Fruit fly (Drosophila melanogaster) whole organism, pupa: Measurements from ENCODE around the gene mRpL19.
A peak's percentile ranks its signal among the peaks of the same experiment; 100 is the strongest.

ENCODE experiments used
- CG10348 ChIP-seq: fragments of 200-800 bp; sonication (Bioruptor generic); IDR thresholded peaks from 2 replicates; pipeline ENCODE4 v1.3.6; 2022; ENCODE audit warnings: missing biosample characterization, missing genetic modification characterization
- CG12605 ChIP-seq: fragments of 200-800 bp; sonication (Bioruptor generic); IDR thresholded peaks from 2 replicates; pipeline ENCODE4 v1.3.6; 2022; ENCODE audit warnings: missing biosample characterization, missing genetic modification characterization
- CG13204 ChIP-seq: fragments of 200-800 bp; sonication (Bioruptor generic); optimal IDR thresholded peaks from 2 replicates; lab custom pipeline; 2018; ENCODE audit warnings: missing biosample characterization, mild to moderate bottlenecking, missing genetic modification characterization, moderate library complexity
- CG14655 ChIP-seq: fragments of 200-800 bp; sonication (Bioruptor generic); optimal IDR thresholded peaks from 3 replicates; lab custom pipeline; 2017; ENCODE audit warnings: mild to moderate bottlenecking, missing biosample characterization, missing genetic modification reagents, missing genetic modification characterization
- CG32121 ChIP-seq: fragments of 200-800 bp; sonication (Bioruptor generic); IDR thresholded peaks from 2 replicates; pipeline ENCODE4 v1.3.6; 2022; ENCODE audit warnings: missing biosample characterization, missing genetic modification characterization
- CG34367 ChIP-seq: fragments of 200-800 bp; sonication (Bioruptor generic); optimal IDR thresholded peaks from 2 replicates; lab custom pipeline; 2018; ENCODE audit warnings: missing biosample characterization, mild to moderate bottlenecking, missing genetic modification characterization
- CG4496 ChIP-seq: fragments of 200-800 bp; sonication (Bioruptor generic); IDR thresholded peaks from 3 replicates; pipeline ENCODE4 v1.3.6; 2022; ENCODE audit warnings: missing biosample characterization, missing genetic modification characterization
- CG8159 ChIP-seq: fragments of 200-800 bp; sonication (Bioruptor generic); optimal IDR thresholded peaks from 3 replicates; lab custom pipeline; 2018; ENCODE audit warnings: missing biosample characterization, mild to moderate bottlenecking, missing genetic modification characterization, moderate library complexity
- CG8301 ChIP-seq: fragments of 200-800 bp; sonication (Bioruptor generic); optimal IDR thresholded peaks from 2 replicates; lab custom pipeline; 2018; ENCODE audit warnings: missing biosample characterization, mild to moderate bottlenecking, missing genetic modification characterization
- CG9948 ChIP-seq: fragments of 200-800 bp; sonication (Bioruptor generic); optimal IDR thresholded peaks from 2 replicates; lab custom pipeline; 2018; ENCODE audit warnings: missing biosample characterization, mild to moderate bottlenecking, missing genetic modification characterization, moderate library complexity
- D1 ChIP-seq: fragments of 200-800 bp; sonication (Bioruptor generic); optimal IDR thresholded peaks from 2 replicates; lab custom pipeline; 2018; ENCODE audit warnings: missing biosample characterization, mild to moderate bottlenecking, missing genetic modification characterization, moderate library complexity
- Ets98B ChIP-seq: fragments of 200-800 bp; sonication (Bioruptor generic); IDR thresholded peaks from 2 replicates; pipeline ENCODE4 v1.3.6; 2022; ENCODE audit warnings: missing biosample characterization, missing genetic modification characterization
- Pif1A ChIP-seq: fragments of 200-800 bp; sonication (Bioruptor generic); optimal IDR thresholded peaks from 3 replicates; lab custom pipeline; 2016; ENCODE audit warnings: missing biosample characterization, missing genetic modification characterization
- Pif1B ChIP-seq: fragments of 200-800 bp; sonication (Bioruptor generic); optimal IDR thresholded peaks from 3 replicates; lab custom pipeline; 2016; ENCODE audit warnings: missing biosample characterization, missing genetic modification characterization
- gl ChIP-seq: fragments of 200-800 bp; sonication (Bioruptor generic); optimal IDR thresholded peaks from 2 replicates; lab custom pipeline; 2018; ENCODE audit warnings: missing biosample characterization, mild to moderate bottlenecking, missing genetic modification characterization
- rn ChIP-seq: fragments of 200-800 bp; sonication (Bioruptor generic); IDR thresholded peaks from 2 replicates; pipeline ENCODE4 v1.3.6; 2022; ENCODE audit warnings: missing biosample characterization, missing genetic modification characterization

mRpL19 gene

DNA sequence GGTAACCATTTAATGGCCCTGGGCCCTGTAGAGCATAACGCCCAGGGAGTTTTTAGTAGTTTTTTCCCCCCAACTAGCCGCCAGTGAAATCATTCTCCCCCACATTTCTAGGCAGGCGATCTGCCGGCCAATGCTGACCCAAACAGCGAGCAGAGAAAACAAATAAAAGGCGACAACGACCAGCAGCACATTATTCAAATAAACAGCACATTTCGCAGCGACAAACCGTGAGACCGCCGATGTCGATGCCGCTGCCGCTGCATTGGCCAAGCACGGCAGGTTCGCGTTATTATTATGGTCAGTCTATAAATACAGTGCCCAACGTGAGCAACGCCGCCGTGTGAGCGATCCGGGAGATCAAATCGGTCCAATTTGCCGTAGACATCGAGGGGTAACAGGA, 45.0 kb downstream of the mRpL19 start, which contains the start of gene CG11760:
Gene CG11760, plus strand, starts transcription at position 301 of the 400 bp plus-strand sequence.
- TF ChIP-seq CG4496 (GFP tag; lab: Robert Waterston, UW), result 0 out of 3 replicates have a peak, but pooled peaks have one; percentile 29
- no peak for TF ChIP-seq CG14655 (GFP tag; lab: Kevin White, UChicago)

DNA sequence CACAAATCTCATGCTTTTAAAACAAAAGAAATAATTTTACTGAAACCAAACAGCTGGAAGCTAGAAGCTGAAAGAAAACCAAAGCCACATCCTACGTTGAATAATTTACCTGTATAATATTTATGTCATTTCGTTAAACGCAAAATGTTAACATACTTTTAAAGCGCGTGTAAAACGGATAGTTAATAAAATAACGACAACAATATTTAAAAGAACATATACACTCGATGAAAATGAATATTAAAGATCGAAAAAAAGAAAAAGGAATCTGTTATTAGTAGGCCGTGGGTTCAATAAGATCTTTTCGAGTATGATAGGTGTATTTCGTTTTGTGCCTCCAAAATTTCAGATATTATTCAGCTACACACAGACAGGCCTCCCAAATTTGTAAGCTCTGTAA, 47.2 kb downstream of the mRpL19 start, which contains the start of gene CG8136:
Gene CG8136, plus strand, starts transcription at position 301 of the 400 bp plus-strand sequence.
- TF ChIP-seq D1 (tag; lab: Kevin White, UChicago), result no peak
- no peak for TF ChIP-seq Pif1A
- no peak for TF ChIP-seq CG10348 (GFP tag; lab: Robert Waterston, UW)
- TF ChIP-seq rn (GFP tag; lab: Robert Waterston, UW), result no peak
- no peak for TF ChIP-seq CG4496 (GFP tag; lab: Robert Waterston, UW)
- no peak for TF ChIP-seq CG13204 (GFP tag; lab: Kevin White, UChicago)
- no peak for TF ChIP-seq gl (tag; lab: Kevin White, UChicago)
- no peak for TF ChIP-seq CG14655 (GFP tag; lab: Kevin White, UChicago)
- no peak for TF ChIP-seq CG9948 (tag; lab: Kevin White, UChicago)
- TF ChIP-seq CG8159 (tag; lab: Kevin White, UChicago), result no peak
- no peak for TF ChIP-seq CG34367
- TF ChIP-seq CG8301 (tag; lab: Kevin White, UChicago), result no peak
- no peak for TF ChIP-seq Pif1B (GFP tag; lab: Kevin White, UChicago)

DNA sequence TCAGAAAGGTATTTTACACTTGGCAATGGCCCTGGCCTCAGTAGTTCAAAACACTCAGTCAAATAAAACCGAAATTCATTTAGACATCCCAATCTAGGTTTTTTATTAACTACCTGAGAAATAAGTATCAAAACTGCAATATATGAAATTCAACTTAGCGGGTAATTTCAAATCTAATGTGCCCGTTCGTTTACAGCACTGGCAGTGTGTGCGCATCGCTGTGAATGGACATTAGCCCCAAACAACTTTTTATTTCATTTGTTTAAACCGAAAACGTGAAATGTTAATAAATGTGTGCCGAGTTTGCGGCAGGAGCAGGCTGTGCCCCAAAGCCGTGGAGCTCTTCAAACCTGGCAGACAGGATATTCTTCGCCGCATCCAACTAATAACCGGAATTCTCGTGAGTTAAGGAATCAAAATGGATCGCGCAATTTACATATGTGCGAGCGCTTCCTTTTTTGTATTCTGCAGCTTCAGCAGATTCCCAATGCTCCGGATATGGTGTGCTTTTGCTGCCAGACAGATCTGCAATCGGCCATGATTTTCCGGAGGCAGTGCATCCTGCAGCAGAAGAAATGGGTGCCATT, 49.1 kb downstream of the mRpL19 start, which contains the start of gene nom:
Gene nom, plus strand, starts transcription at position 213 of the 587 bp plus-strand sequence.
- no peak for TF ChIP-seq CG12605
- no peak for TF ChIP-seq CG32121 (GFP tag; lab: Robert Waterston, UW)
- TF ChIP-seq CG14655 (GFP tag; lab: Kevin White, UChicago), result no peak
- no peak for TF ChIP-seq CG8301 (tag; lab: Kevin White, UChicago)
- no peak for TF ChIP-seq Ets98B
